Fruit fly (Drosophila melanogaster) whole organism, embryonic: ENCODE results near the gene Npc2g.

ENCODE experiments used
- CG11695 ChIP-seq: fragments of 200-800 bp; sonication (Bioruptor generic); IDR thresholded peaks from 3 replicates; pipeline ENCODE4 v1.3.6; 2022; ENCODE audit warnings: missing biosample characterization, missing genetic modification characterization
- CG11696 ChIP-seq: fragments of 200-800 bp; sonication (Bioruptor generic); IDR thresholded peaks from 2 replicates; pipeline ENCODE4 v1.3.6; 2022; ENCODE audit warnings: missing biosample characterization, missing genetic modification characterization
- CG13424 ChIP-seq: fragments of 200-800 bp; sonication (Bioruptor generic); optimal IDR thresholded peaks from 2 replicates; lab custom pipeline; 2019; ENCODE audit warnings: missing biosample characterization, mild to moderate bottlenecking, missing genetic modification characterization, moderate library complexity
- CG14014 ChIP-seq: fragments of 200-800 bp; sonication (Bioruptor generic); IDR thresholded peaks from 2 replicates; pipeline ENCODE4 v1.3.6; 2022; ENCODE audit warnings: missing biosample characterization, missing genetic modification characterization
- CG14441 ChIP-seq: fragments of 200-800 bp; sonication (Bioruptor generic); IDR thresholded peaks from 2 replicates; pipeline ENCODE4 v1.3.6; 2022; ENCODE audit warnings: missing biosample characterization, missing genetic modification characterization
- CG15479 ChIP-seq: fragments of 200-800 bp; sonication (Bioruptor generic); optimal IDR thresholded peaks from 3 replicates; lab custom pipeline; 2019; ENCODE audit warnings: missing biosample characterization, mild to moderate bottlenecking, missing genetic modification characterization, moderate library complexity
- CG1602 ChIP-seq: fragments of 200-800 bp; sonication (Bioruptor generic); optimal IDR thresholded peaks from 3 replicates; lab custom pipeline; 2016; ENCODE audit warnings: missing biosample characterization, missing genetic modification characterization
- CG16813 ChIP-seq: fragments of 200-800 bp; sonication (Bioruptor generic); IDR thresholded peaks from 3 replicates; pipeline ENCODE4 v1.3.6; 2022; ENCODE audit warnings: missing biosample characterization, missing genetic modification characterization; ENCODE audit not compliant: partially characterized antibody
- CG17328 ChIP-seq: fragments of 200-800 bp; sonication (Bioruptor generic); IDR thresholded peaks from 2 replicates; pipeline ENCODE4 v1.3.6; 2022; ENCODE audit warnings: missing biosample characterization, missing genetic modification characterization
- CG3163 ChIP-seq: fragments of 200-800 bp; sonication (Bioruptor generic); optimal IDR thresholded peaks from 3 replicates; lab custom pipeline; 2016; ENCODE audit warnings: missing biosample characterization, missing genetic modification characterization
- CG34224 ChIP-seq: fragments of 200-800 bp; sonication (Bioruptor generic); IDR thresholded peaks from 3 replicates; pipeline ENCODE4 v1.3.6; 2022; ENCODE audit warnings: missing biosample characterization, missing genetic modification characterization; ENCODE audit not compliant: partially characterized antibody
- CG42726 ChIP-seq: fragments of 200-800 bp; sonication (Bioruptor generic); IDR thresholded peaks from 2 replicates; pipeline ENCODE4 v1.3.6; 2022; ENCODE audit warnings: missing biosample characterization, missing genetic modification characterization; ENCODE audit not compliant: partially characterized antibody
- CG4282 ChIP-seq: fragments of 200-800 bp; sonication (Bioruptor generic); optimal IDR thresholded peaks from 2 replicates; lab custom pipeline; 2016; ENCODE audit warnings: missing biosample characterization, missing genetic modification characterization
- CG6175 ChIP-seq: fragments of 200-800 bp; sonication (Bioruptor generic); IDR thresholded peaks from 3 replicates; pipeline ENCODE4 v1.3.6; 2022; ENCODE audit warnings: missing biosample characterization, missing genetic modification characterization
- CG6254 ChIP-seq: fragments of 200-800 bp; sonication (Bioruptor generic); optimal IDR thresholded peaks from 3 replicates; lab custom pipeline; 2017; ENCODE audit warnings: mild to moderate bottlenecking, missing biosample characterization, missing genetic modification reagents, missing genetic modification characterization
- CG6683 ChIP-seq: fragments of 200-800 bp; sonication (Bioruptor generic); optimal IDR thresholded peaks from 2 replicates; lab custom pipeline; 2017; ENCODE audit warnings: missing biosample characterization, mild to moderate bottlenecking, missing genetic modification characterization, missing genetic modification reagents
- CG8281 ChIP-seq: fragments of 200-800 bp; sonication (Bioruptor generic); optimal IDR thresholded peaks from 2 replicates; lab custom pipeline; 2018; ENCODE audit warnings: missing biosample characterization, mild to moderate bottlenecking, missing genetic modification characterization, moderate library complexity
- CG8478 ChIP-seq: fragments of >200 bp; optimal IDR thresholded peaks from 2 replicates; lab custom pipeline; 2018
- CG8944 ChIP-seq: fragments of 200-800 bp; sonication (Bioruptor generic); optimal IDR thresholded peaks from 3 replicates; lab custom pipeline; 2016; ENCODE audit warnings: missing biosample characterization, missing genetic modification characterization
- CG9215 ChIP-seq: fragments of 200-800 bp; sonication (Bioruptor generic); IDR thresholded peaks from 2 replicates; pipeline ENCODE4 v1.3.6; 2022; ENCODE audit warnings: missing biosample characterization, missing genetic modification characterization
- Ets65A ChIP-seq: fragments of 200-800 bp; sonication (Bioruptor generic); peaks from one replicate; lab custom pipeline; 2016; ENCODE audit warnings: missing biosample characterization, missing genetic modification characterization
- Gug ChIP-seq: fragments of 200-800 bp; sonication (Bioruptor generic); IDR thresholded peaks from 4 replicates; pipeline ENCODE4 v1.3.6; 2022; ENCODE audit warnings: missing biosample characterization, missing genetic modification characterization
- Hr78 ChIP-seq, 2 experiments: fragments of 200-800 bp in 1 of 2; fragments of >200 bp in 1 of 2; sonication (Bioruptor generic) in 1 of 2; optimal IDR thresholded peaks; 2 replicates each; lab custom pipeline; 2017 to 2019; ENCODE audit warnings: missing biosample characterization in 2 of 2, missing genetic modification characterization in 2 of 2, mild to moderate bottlenecking in 1 of 2, moderate library complexity in 1 of 2
- Lhr ChIP-seq: fragments of 200-800 bp; sonication (Bioruptor generic); optimal IDR thresholded peaks from 3 replicates; lab custom pipeline; 2017; ENCODE audit warnings: mild to moderate bottlenecking, missing biosample characterization, missing genetic modification reagents, missing genetic modification characterization
- MTF-1 ChIP-seq: fragments of 200-800 bp; sonication (Bioruptor generic); optimal IDR thresholded peaks from 2 replicates; lab custom pipeline; 2018; ENCODE audit warnings: missing biosample characterization, mild to moderate bottlenecking, missing genetic modification characterization, borderline replicate concordance
- Mrtf ChIP-seq: fragments of 200-800 bp; sonication (Bioruptor generic); IDR thresholded peaks from 3 replicates; pipeline ENCODE4 v1.3.6; 2022; ENCODE audit warnings: missing biosample characterization, missing genetic modification characterization
- Myb ChIP-seq: fragments of 200-800 bp; sonication (Bioruptor generic); optimal IDR thresholded peaks from 2 replicates; lab custom pipeline; 2016; ENCODE audit warnings: missing biosample characterization, missing genetic modification characterization
- Sox102F ChIP-seq: fragments of 200-800 bp; sonication (Bioruptor generic); optimal IDR thresholded peaks from 2 replicates; lab custom pipeline; 2018; ENCODE audit warnings: missing biosample characterization, mild to moderate bottlenecking, missing genetic modification characterization, moderate library complexity
- Sry-β ChIP-seq: fragments of 200-800 bp; sonication (Bioruptor generic); optimal IDR thresholded peaks from 2 replicates; lab custom pipeline; 2018; ENCODE audit warnings: missing biosample characterization, mild to moderate bottlenecking, missing genetic modification characterization, moderate library complexity
- chif ChIP-seq, 2 experiments: fragments of 200-800 bp; sonication (Bioruptor generic); optimal IDR thresholded peaks; 3 replicates each; lab custom pipeline; 2016; ENCODE audit warnings: missing biosample characterization in 2 of 2, missing genetic modification characterization in 2 of 2
- chn ChIP-seq: fragments of 200-800 bp; sonication (Bioruptor generic); optimal IDR thresholded peaks from 2 replicates; lab custom pipeline; 2016; ENCODE audit warnings: missing biosample characterization, missing genetic modification characterization
- corto ChIP-seq: fragments of 200-800 bp; sonication (Bioruptor generic); optimal IDR thresholded peaks from 2 replicates; lab custom pipeline; 2016; ENCODE audit warnings: missing biosample characterization, mild to moderate bottlenecking, missing genetic modification characterization, moderate library complexity
- dimm ChIP-seq: fragments of 200-800 bp; sonication (Bioruptor generic); IDR thresholded peaks from 2 replicates; pipeline ENCODE4 v1.3.6; 2022; ENCODE audit warnings: missing biosample characterization, missing genetic modification characterization
- esg ChIP-seq: fragments of 200-800 bp; sonication (Bioruptor generic); conservative IDR thresholded peaks from 2 replicates; pipeline ENCODE4 v1.3.6; 2022; ENCODE audit warnings: missing biosample characterization, missing genetic modification characterization
- fd64A ChIP-seq: fragments of 200-800 bp; sonication (Bioruptor generic); optimal IDR thresholded peaks from 3 replicates; lab custom pipeline; 2018; ENCODE audit warnings: missing biosample characterization, mild to moderate bottlenecking, missing genetic modification characterization
- gce ChIP-seq: fragments of 200-800 bp; sonication (Bioruptor generic); IDR thresholded peaks from 3 replicates; pipeline ENCODE4 v1.3.6; 2022; ENCODE audit warnings: missing biosample characterization, missing genetic modification characterization
- gcm ChIP-seq: fragments of 200-800 bp; sonication (Bioruptor generic); optimal IDR thresholded peaks from 2 replicates; lab custom pipeline; 2019; ENCODE audit warnings: missing biosample characterization, mild to moderate bottlenecking, missing genetic modification characterization, moderate library complexity
- grn ChIP-seq: fragments of 200-800 bp; sonication (Bioruptor generic); optimal IDR thresholded peaks from 3 replicates; lab custom pipeline; 2017; ENCODE audit warnings: missing biosample characterization, missing genetic modification characterization
- gsb ChIP-seq: fragments of 200-800 bp; sonication (Bioruptor generic); IDR thresholded peaks from 2 replicates; pipeline ENCODE4 v1.3.6; 2022; ENCODE audit warnings: missing biosample characterization, missing genetic modification characterization
- gsb-n ChIP-seq: fragments of 200-800 bp; sonication (Bioruptor generic); optimal IDR thresholded peaks from 3 replicates; lab custom pipeline; 2018; ENCODE audit warnings: missing biosample characterization, mild to moderate bottlenecking, missing genetic modification characterization
- hb ChIP-seq: fragments of 200-800 bp; sonication (Bioruptor generic); IDR thresholded peaks from 3 replicates; pipeline ENCODE4 v1.3.6; 2022; ENCODE audit warnings: missing biosample characterization, missing genetic modification characterization; ENCODE audit not compliant: partially characterized antibody
- hkb ChIP-seq, 2 experiments: fragments of 200-800 bp in 1 of 2; fragments of >200 bp in 1 of 2; sonication (Bioruptor generic) in 1 of 2; IDR thresholded peaks in 1 of 2; optimal IDR thresholded peaks in 1 of 2; 2 replicates each; pipeline versions ENCODE4 v1.3.6 to Lab custom; 2017 to 2022; ENCODE audit warnings: missing biosample characterization in 1 of 2, missing genetic modification characterization in 1 of 2
- lola ChIP-seq, 3 experiments: fragments of >200 bp in 2 of 3; fragments of 200-800 bp in 1 of 3; sonication (Bioruptor generic) in 1 of 3; optimal IDR thresholded peaks; 2 replicates each; lab custom pipeline; 2017 to 2019; ENCODE audit warnings: missing biosample characterization in 3 of 3, missing genetic modification characterization in 3 of 3, mild to moderate bottlenecking in 1 of 3, moderate library complexity in 1 of 3
- nerfin-1 ChIP-seq: fragments of 200-800 bp; sonication (Bioruptor generic); optimal IDR thresholded peaks from 3 replicates; lab custom pipeline; 2019; ENCODE audit warnings: missing biosample characterization, mild to moderate bottlenecking, missing genetic modification characterization, moderate library complexity
- odd ChIP-seq: fragments of 200-800 bp; sonication (Bioruptor generic); optimal IDR thresholded peaks from 2 replicates; lab custom pipeline; 2017; ENCODE audit warnings: missing biosample characterization, mild to moderate bottlenecking, missing genetic modification characterization
- pita ChIP-seq: fragments of 200-800 bp; sonication (Bioruptor generic); optimal IDR thresholded peaks from 2 replicates; lab custom pipeline; 2017; ENCODE audit warnings: missing biosample characterization, mild to moderate bottlenecking, missing genetic modification characterization
- row ChIP-seq: fragments of 200-800 bp; sonication (Bioruptor generic); IDR thresholded peaks from 3 replicates; pipeline ENCODE4 v1.3.6; 2022; ENCODE audit warnings: missing biosample characterization, missing genetic modification characterization
- sisA ChIP-seq: fragments of 200-800 bp; sonication (Bioruptor generic); IDR thresholded peaks from 2 replicates; pipeline ENCODE4 v1.3.6; 2022; ENCODE audit warnings: missing biosample characterization, missing genetic modification characterization
- tin ChIP-seq: fragments of 200-800 bp; sonication (Bioruptor generic); optimal IDR thresholded peaks from 3 replicates; lab custom pipeline; 2016; ENCODE audit warnings: missing biosample characterization, missing genetic modification characterization
- tio ChIP-seq: fragments of 200-800 bp; sonication (Bioruptor generic); optimal IDR thresholded peaks from 2 replicates; lab custom pipeline; 2017; ENCODE audit warnings: missing biosample characterization, missing genetic modification characterization, inconsistent platforms

Gene Npc2g

DNA sequence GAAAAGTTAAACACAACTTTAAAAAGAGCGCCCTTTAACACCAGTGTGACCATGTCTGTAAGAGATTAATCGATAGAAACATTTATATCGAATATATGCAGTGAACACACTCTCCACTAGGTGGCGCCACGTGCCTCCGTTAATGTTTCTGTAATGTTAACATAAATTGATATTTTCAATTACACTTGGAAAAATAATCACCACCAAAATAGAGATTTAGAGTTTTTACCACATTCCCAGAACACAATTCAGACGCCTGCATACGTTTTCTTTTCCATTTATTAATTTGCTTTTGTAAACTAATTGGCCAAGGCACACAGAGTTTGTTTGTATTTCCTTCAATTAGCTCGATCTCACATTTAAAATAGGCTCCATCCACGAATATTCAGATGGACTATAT, 44.3 kb upstream of the Npc2g start (continued):
- TF ChIP-seq CG4282 (no peak), hkb (optimal IDR thresholded peaks at IDR 0.05; lab: Kevin White, UChicago) (no peak), hkb (GFP tag; IDR thresholded peaks at IDR 0.05; lab: Robert Waterston, UW) (peak; percentile 75), chif (GFP tag; optimal IDR thresholded peaks at IDR 0.05; lab: Kevin White, UChicago) (peak in 1 of 2 experiments; percentile 7), CG11695 (GFP tag; lab: Robert Waterston, UW) (peak; percentile 83), row (GFP tag; lab: Robert Waterston, UW) (peak; percentile 38; the same call in 1 of the 3 replicates), CG6175 (peak; percentile 68; the same call in 1 of the 3 replicates), Ets65A (GFP tag; lab: Kevin White, UChicago) (no peak), CG42726 (GFP tag; lab: Robert Waterston, UW) (peak; percentile 67; the same call in 1 of the 2 replicates), Mrtf (GFP tag; lab: Robert Waterston, UW) (peak; percentile 54; the same call in 2 of the 3 replicates), CG8944 (GFP tag; lab: Kevin White, UChicago) (no peak), Sry-β (GFP tag; lab: Kevin White, UChicago) (no peak), CG9215 (GFP tag; lab: Robert Waterston, UW) (no peak), Sox102F (peak; percentile 4), MTF-1 (GFP tag; lab: Kevin White, UChicago) (no peak), CG11696 (peak; percentile 62; the same call in 1 of the 2 replicates), CG14014 (GFP tag; lab: Robert Waterston, UW) (peak; percentile 87), gcm (GFP tag; lab: Kevin White, UChicago) (peak; percentile 21), CG16813 (peak; percentile 63), gce (no peak), CG1602 (GFP tag; lab: Kevin White, UChicago) (no peak), gsb-n (tag; lab: Kevin White, UChicago) (no peak), CG8281 (tag; lab: Kevin White, UChicago) (no peak), hb (0 out of 3 replicates have a peak, but pooled peaks have one; percentile 8), odd (GFP tag; lab: Kevin White, UChicago) (no peak), Hr78 (GFP tag; optimal IDR thresholded peaks at IDR 0.05; lab: Kevin White, UChicago) (no peak), Lhr (GFP tag; lab: Kevin White, UChicago) (no peak), pita (GFP tag; lab: Kevin White, UChicago) (no peak), esg (GFP tag; lab: Robert Waterston, UW) (peak; percentile 61), CG34224 (GFP tag; lab: Robert Waterston, UW) (peak; percentile 83), tio (peak; percentile 13), chn (GFP tag; lab: Kevin White, UChicago) (no peak), CG17328 (GFP tag; lab: Robert Waterston, UW) (peak; percentile 67), dimm (GFP tag; lab: Robert Waterston, UW) (peak; percentile 47), Myb (GFP tag; lab: Kevin White, UChicago) (peak; percentile 12), fd64A (GFP tag; lab: Kevin White, UChicago) (no peak), CG15479 (GFP tag; lab: Kevin White, UChicago) (no peak), CG13424 (tag; lab: Kevin White, UChicago) (no peak), CG6683 (GFP tag; lab: Kevin White, UChicago) (no peak), tin (GFP tag; lab: Kevin White, UChicago) (peak; percentile 1), corto (GFP tag; lab: Kevin White, UChicago) (no peak), CG6254 (GFP tag; lab: Kevin White, UChicago) (no peak), gsb (peak; percentile 60), Gug (GFP tag; lab: Robert Waterston, UW) (peak; percentile 48; the same call in 3 of the 4 replicates), CG8478 (lab: Kevin White, UChicago) (no peak), nerfin-1 (tag; lab: Kevin White, UChicago) (no peak), CG3163 (GFP tag; lab: Kevin White, UChicago) (no peak), grn (GFP tag; lab: Kevin White, UChicago) (no peak), lola (GFP tag; optimal IDR thresholded peaks at IDR 0.05; lab: Kevin White, UChicago) (no peak), sisA (GFP tag; lab: Robert Waterston, UW) (peak; percentile 57; the same call in 1 of the 2 replicates), CG14441 (GFP tag; lab: Robert Waterston, UW) (peak; percentile 81)
